Worm (Caenorhabditis elegans) whole organism, L1 larva: ENCODE data around the gene C35A5.6.

ENCODE experiments used
- lin-15B ChIP-seq: fragments of 150-350 bp; sonication (generic microtip); optimal IDR thresholded peaks from 3 replicates; lab custom pipeline; 2014; ENCODE audit warnings: missing biosample characterization, missing genetic modification characterization
- lin-39 ChIP-seq: fragments of 150-350 bp; optimal IDR thresholded peaks from 2 replicates; lab custom pipeline; 2014; ENCODE audit warnings: missing biosample characterization, missing genetic modification reagents, missing genetic modification characterization
- lir-3 ChIP-seq: sonication (generic microtip); optimal IDR thresholded peaks from 2 replicates; lab custom pipeline; 2016; ENCODE audit warnings: mild to moderate bottlenecking, missing genetic modification characterization, moderate library complexity, missing compliant biosample characterization; ENCODE audit not compliant: poor library complexity
- lsy-2 ChIP-seq, 2 experiments: fragments of 150-350 bp; optimal IDR thresholded peaks; 2 replicates each; lab custom pipeline; 2014; ENCODE audit warnings: missing biosample characterization in 2 of 2, missing genetic modification characterization in 2 of 2

DNA sequence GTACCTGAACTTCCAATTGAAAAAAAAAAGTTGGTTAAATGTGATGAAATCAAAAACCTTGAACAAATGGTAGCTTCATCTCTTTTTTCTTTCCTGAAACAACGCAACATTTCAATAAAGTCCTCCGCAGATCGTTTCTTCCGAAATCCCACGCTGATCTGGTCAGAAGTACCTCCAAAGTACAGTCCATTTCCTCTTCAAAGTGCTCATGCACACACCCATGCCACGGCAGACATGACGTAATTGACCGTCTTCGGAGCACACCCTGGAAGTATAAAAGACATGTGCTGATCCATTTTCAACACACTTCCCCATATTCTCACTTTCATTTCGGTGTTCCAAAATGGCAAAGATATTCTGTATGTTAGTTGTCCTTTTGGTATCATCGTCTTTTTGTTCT is 5.0 kb upstream of the C35A5.6 start, which contains the start of gene C35A5.10:
- TF ChIP-seq lin-39 (tag; lab: Kevin White, UChicago) (no peak), lir-3 (tag; lab: Kevin White, UChicago) (no peak), lsy-2 (tag; optimal IDR thresholded peaks at IDR 0.05; lab: Kevin White, UChicago) (no peak), lin-15B (tag; lab: Kevin White, UChicago) (no peak)
